Fruit fly (Drosophila melanogaster) whole organism, wandering third instar larva: Measurements from ENCODE around the gene CG34332.
"Not testable (repeated sequence)": the region's sequence is repeated elsewhere in the genome, so short reads cannot be mapped to it uniquely, and the experiment has no call there.

ENCODE experiments used
- Mio ChIP-seq: sonication (Bioruptor generic); optimal IDR thresholded peaks from 2 replicates; lab custom pipeline; 2016; ENCODE audit warnings: missing biosample characterization, missing genetic modification characterization
- N ChIP-seq: fragments of >200 bp; optimal IDR thresholded peaks from 2 replicates; lab custom pipeline; 2018; ENCODE audit warnings: missing biosample characterization, missing external identifiers, missing genetic modification characterization
- ey ChIP-seq: fragments of 200-800 bp; sonication (Bioruptor generic); optimal IDR thresholded peaks from 2 replicates; lab custom pipeline; 2016; ENCODE audit warnings: missing biosample characterization, missing genetic modification characterization
- foxo ChIP-seq, 2 experiments: fragments of 200-800 bp; sonication (Bioruptor generic); optimal IDR thresholded peaks; 2 replicates in 1 of 2; 3 replicates in 1 of 2; lab custom pipeline; 2016 to 2017; ENCODE audit warnings: missing biosample characterization in 2 of 2, missing genetic modification characterization in 2 of 2
- tai ChIP-seq: sonication (Bioruptor generic); optimal IDR thresholded peaks from 2 replicates; lab custom pipeline; 2016; ENCODE audit warnings: missing biosample characterization, missing genetic modification characterization
- woc ChIP-seq: sonication (Bioruptor generic); optimal IDR thresholded peaks from 2 replicates; lab custom pipeline; 2016; ENCODE audit warnings: missing biosample characterization, mild to moderate bottlenecking, missing genetic modification characterization

The CG34332 gene

DNA sequence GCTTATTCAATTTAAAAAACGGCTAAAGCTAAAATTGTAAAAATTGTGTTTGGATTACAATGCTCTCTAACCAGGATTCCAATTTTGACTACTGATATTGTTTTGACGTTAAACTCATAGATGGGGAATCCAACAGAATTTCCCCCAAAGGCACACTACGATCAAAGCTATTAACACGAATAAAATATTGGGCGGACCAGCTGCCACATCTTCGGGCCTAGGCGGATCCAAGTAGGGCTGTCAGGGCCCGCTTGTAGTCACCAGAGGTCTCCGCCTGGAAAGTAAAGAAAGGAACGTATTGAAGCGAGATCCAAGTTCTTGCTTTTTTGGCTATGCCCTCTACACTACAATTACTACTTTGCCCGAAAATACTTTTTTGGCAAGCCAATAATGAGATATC is 37.7 kb downstream of the CG34332 start, which contains the start of gene Sdic1:
Sdic1 (minus strand) TSS at position 101 of the 400 bp plus-strand sequence.
- TF ChIP-seq N; foxo (GFP tag; optimal IDR thresholded peaks at IDR 0.05; lab: Kevin White, UChicago); woc (GFP tag; lab: Kevin White, UChicago): not testable (repeated sequence)
- TF ChIP-seq, all 38 proteins: peak for 0; not testable (repeated sequence) for 38

DNA sequence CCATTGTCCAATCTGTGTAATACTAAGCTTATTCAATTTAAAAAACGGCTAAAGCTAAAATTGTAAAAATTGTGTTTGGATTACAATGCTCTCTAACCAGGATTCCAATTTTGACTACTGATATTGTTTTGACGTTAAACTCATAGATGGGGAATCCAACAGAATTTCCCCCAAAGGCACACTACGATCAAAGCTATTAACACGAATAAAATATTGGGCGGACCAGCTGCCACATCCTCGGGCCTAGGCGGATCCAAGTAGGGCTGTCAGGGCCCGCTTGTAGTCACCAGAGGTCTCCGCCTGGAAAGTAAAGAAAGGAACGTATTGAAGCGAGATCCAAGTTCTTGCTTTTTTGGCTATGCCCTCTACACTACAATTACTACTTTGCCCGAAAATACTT is 45.6 kb downstream of the CG34332 start, which contains the start of gene Sdic2:
Sdic2 (minus strand) TSS at position 101 of the 400 bp plus-strand sequence.
- not testable (repeated sequence) for TF ChIP-seq ey, tai, Mio (GFP tag; lab: Kevin White, UChicago)
